Worm (Caenorhabditis elegans) whole organism, L4 larva: ENCODE data around the gene EEED8.4.
A peak's percentile ranks its signal among the peaks of the same experiment; 100 is the strongest.

Experiments
- F26F4.8 ChIP-seq: fragments of 200-800 bp; sonication (Bioruptor generic); conservative IDR thresholded peaks from 2 replicates; pipeline ENCODE4 v1.3.6; 2022; ENCODE audit warnings: missing genetic modification characterization, missing compliant biosample characterization
- aha-1 ChIP-seq: fragments of 150-350 bp; peaks from one replicate; lab custom pipeline; 2014; ENCODE audit warnings: missing biosample characterization, missing genetic modification characterization
- ceh-28 ChIP-seq: fragments of 150-350 bp; optimal IDR thresholded peaks from 2 replicates; lab custom pipeline; 2014; ENCODE audit warnings: missing biosample characterization, missing genetic modification reagents, missing genetic modification characterization
- ceh-44 ChIP-seq: fragments of 200-800 bp; sonication (Bioruptor generic); IDR thresholded peaks from 2 replicates; pipeline ENCODE4 v1.3.6; 2022; ENCODE audit warnings: missing genetic modification reagents, missing genetic modification characterization, missing compliant biosample characterization
- ctbp-1 ChIP-seq: fragments of 200-800 bp; sonication (Bioruptor generic); IDR thresholded peaks from 2 replicates; pipeline ENCODE4 v1.3.6; 2022; ENCODE audit warnings: missing genetic modification reagents, missing genetic modification characterization, missing compliant biosample characterization
- daf-16 ChIP-seq, 3 experiments: sonication (generic microtip); optimal IDR thresholded peaks; 2 replicates each; lab custom pipeline; 2016 to 2017; ENCODE audit warnings: missing genetic modification characterization in 3 of 3, missing genetic modification reagents in 3 of 3, mild to moderate bottlenecking in 2 of 3, missing compliant biosample characterization in 2 of 3, missing biosample characterization in 1 of 3, moderate library complexity in 1 of 3
- dmd-6 ChIP-seq: fragments of 200-800 bp; sonication (Bioruptor generic); IDR thresholded peaks from 2 replicates; pipeline ENCODE4 v1.3.6; 2022; ENCODE audit warnings: missing genetic modification reagents, missing genetic modification characterization, missing compliant biosample characterization
- dpl-1 ChIP-seq: fragments of 150-350 bp; optimal IDR thresholded peaks from 2 replicates; lab custom pipeline; 2014; ENCODE audit warnings: missing biosample characterization, missing genetic modification reagents, missing genetic modification characterization
- dve-1 ChIP-seq: sonication (generic microtip); optimal IDR thresholded peaks from 2 replicates; lab custom pipeline; 2017; ENCODE audit warnings: antibody characterized with exemption, mild to moderate bottlenecking, missing genetic modification characterization, missing compliant biosample characterization; ENCODE audit not compliant: insufficient read depth
- fkh-10 ChIP-seq: fragments of 150-350 bp; optimal IDR thresholded peaks from 2 replicates; lab custom pipeline; 2014; ENCODE audit warnings: missing biosample characterization, missing genetic modification reagents, missing genetic modification characterization
- fos-1 ChIP-seq: fragments of 150-350 bp; optimal IDR thresholded peaks from 2 replicates; lab custom pipeline; 2014; ENCODE audit warnings: missing biosample characterization, missing genetic modification characterization
- hif-1 ChIP-seq, 2 experiments: sonication (generic microtip); optimal IDR thresholded peaks; 2 replicates each; lab custom pipeline; 2016 to 2017; ENCODE audit warnings: missing compliant biosample characterization in 2 of 2, missing genetic modification characterization in 2 of 2, missing genetic modification reagents in 2 of 2, missing genotype in 2 of 2, mild to moderate bottlenecking in 1 of 2
- hlh-11 ChIP-seq: fragments of 200-800 bp; sonication (Bioruptor generic); optimal IDR thresholded peaks from 2 replicates; lab custom pipeline; 2018; ENCODE audit warnings: mild to moderate bottlenecking, missing genetic modification characterization, missing compliant biosample characterization
- hlh-30 ChIP-seq: sonication (generic microtip); optimal IDR thresholded peaks from 2 replicates; lab custom pipeline; 2017; ENCODE audit warnings: antibody characterized with exemption, mild to moderate bottlenecking, missing genetic modification characterization, missing compliant biosample characterization; ENCODE audit not compliant: insufficient read depth
- jun-1 ChIP-seq: fragments of 150-350 bp; optimal IDR thresholded peaks from 2 replicates; lab custom pipeline; 2014; ENCODE audit warnings: missing biosample characterization, missing genetic modification reagents, missing genetic modification characterization
- lin-1 ChIP-seq: fragments of 200-800 bp; sonication (Bioruptor generic); IDR thresholded peaks from 2 replicates; pipeline ENCODE4 v1.3.6; 2022; ENCODE audit warnings: missing genetic modification reagents, missing genetic modification characterization, missing compliant biosample characterization
- lin-29 ChIP-seq: fragments of 200-800 bp; sonication (Bioruptor generic); IDR thresholded peaks from 2 replicates; pipeline ENCODE4 v1.3.6; 2022; ENCODE audit warnings: missing genetic modification reagents, missing genetic modification characterization, missing compliant biosample characterization
- lin-38 ChIP-seq: fragments of 200-800 bp; sonication (Bioruptor generic); IDR thresholded peaks from 2 replicates; pipeline ENCODE4 v1.3.6; 2022; ENCODE audit warnings: missing genetic modification reagents, missing genetic modification characterization, missing compliant biosample characterization
- lsy-2 ChIP-seq, 2 experiments: fragments of 150-350 bp in 1 of 2; sonication (generic microtip) in 1 of 2; optimal IDR thresholded peaks; 2 replicates each; lab custom pipeline; 2014 to 2017; ENCODE audit warnings: missing biosample characterization in 2 of 2, missing genetic modification characterization in 2 of 2
- mdl-1 ChIP-seq, 2 experiments: fragments of 150-350 bp in 1 of 2; sonication (generic microtip) in 1 of 2; optimal IDR thresholded peaks; 2 replicates each; lab custom pipeline; 2014 to 2017; ENCODE audit warnings: missing biosample characterization in 2 of 2, missing genetic modification characterization in 2 of 2
- mep-1 ChIP-seq: fragments of 150-350 bp; sonication (generic microtip); optimal IDR thresholded peaks from 3 replicates; lab custom pipeline; 2014; ENCODE audit warnings: missing biosample characterization, missing genetic modification characterization
- mes-2 ChIP-seq: sonication (generic microtip); optimal IDR thresholded peaks from 2 replicates; lab custom pipeline; 2016; ENCODE audit warnings: missing genotype, mild to moderate bottlenecking, missing genetic modification characterization, missing compliant biosample characterization; ENCODE audit not compliant: poor library complexity, severe bottlenecking
- mxl-3 ChIP-seq: fragments of 200-800 bp; sonication (Bioruptor generic); optimal IDR thresholded peaks from 2 replicates; lab custom pipeline; 2018; ENCODE audit warnings: mild to moderate bottlenecking, missing genetic modification characterization, missing compliant biosample characterization
- nhr-10 ChIP-seq: fragments of 150-350 bp; optimal IDR thresholded peaks from 2 replicates; lab custom pipeline; 2014; ENCODE audit warnings: missing biosample characterization, missing genetic modification characterization
- nhr-25 ChIP-seq: sonication (generic microtip); optimal IDR thresholded peaks from 2 replicates; lab custom pipeline; 2017; ENCODE audit warnings: missing genetic modification characterization, mild to moderate bottlenecking, missing compliant biosample characterization, antibody characterized with exemption, moderate library complexity, borderline replicate concordance; ENCODE audit not compliant: insufficient read depth
- nhr-28 ChIP-seq: fragments of 150-350 bp; optimal IDR thresholded peaks from 2 replicates; lab custom pipeline; 2014; ENCODE audit warnings: missing biosample characterization, missing genetic modification characterization
- nhr-48 ChIP-seq: sonication (generic microtip); optimal IDR thresholded peaks from 2 replicates; lab custom pipeline; 2016; ENCODE audit warnings: mild to moderate bottlenecking, missing genetic modification characterization, missing compliant biosample characterization
- nhr-6 ChIP-seq: fragments of 150-350 bp; optimal IDR thresholded peaks from 2 replicates; lab custom pipeline; 2014; ENCODE audit warnings: missing biosample characterization, missing genetic modification characterization
- nhr-77 ChIP-seq: fragments of 150-350 bp; optimal IDR thresholded peaks from 2 replicates; lab custom pipeline; 2014; ENCODE audit warnings: missing biosample characterization, missing genetic modification characterization
- pha-4 ChIP-seq, 2 experiments: fragments of 150-350 bp in 1 of 2; fragments of 200-800 bp in 1 of 2; sonication (Bioruptor generic) in 1 of 2; IDR thresholded peaks in 1 of 2; optimal IDR thresholded peaks in 1 of 2; 2 replicates each; pipeline versions ENCODE4 v1.3.6 to Lab custom; 2014 to 2022; ENCODE audit warnings: missing genetic modification characterization in 2 of 2, missing genetic modification reagents in 2 of 2, missing biosample characterization in 1 of 2, missing compliant biosample characterization in 1 of 2
- pqm-1 ChIP-seq: sonication (generic microtip); optimal IDR thresholded peaks from 2 replicates; lab custom pipeline; 2017; ENCODE audit warnings: missing biosample characterization, missing genetic modification characterization
- tra-1 ChIP-seq: fragments of 200-800 bp; sonication (Bioruptor generic); IDR thresholded peaks from 2 replicates; pipeline ENCODE4 v1.3.6; 2022; ENCODE audit warnings: missing genetic modification reagents, missing genetic modification characterization, missing compliant biosample characterization
- unc-62 ChIP-seq, 3 experiments: fragments of 150-350 bp in 1 of 3; sonication (generic microtip); optimal IDR thresholded peaks in 2 of 3; peaks in 1 of 3; 1 replicate in 1 of 3; 2 replicates in 2 of 3; lab custom pipeline; 2014 to 2017; ENCODE audit warnings: missing biosample characterization in 3 of 3, missing genetic modification characterization in 3 of 3, missing genetic modification reagents in 3 of 3, missing genotype in 1 of 3
- zag-1 ChIP-seq: fragments of 150-350 bp; optimal IDR thresholded peaks from 2 replicates; lab custom pipeline; 2014; ENCODE audit warnings: missing biosample characterization, missing genetic modification characterization

The EEED8.4 gene

ce11 chrII:5426054-5426453 lies 16.9 kb downstream of the EEED8.4 start:
- TF ChIP-seq hif-1 (tag; optimal IDR thresholded peaks at IDR 0.05; lab: Kevin White, UChicago): peak in 1 of 2 experiments; percentile 36
- peak; percentile 78 for TF ChIP-seq mep-1
- TF ChIP-seq mes-2: peak; percentile 41
- peak; percentile 38; the same call in 1 of the 2 replicates for TF ChIP-seq dmd-6 (GFP tag; lab: Robert Waterston, UW)
- peak in 1 of 2 experiments; percentile 78 for TF ChIP-seq mdl-1 (tag; optimal IDR thresholded peaks at IDR 0.05; lab: Kevin White, UChicago)
- TF ChIP-seq daf-16 (GFP tag; optimal IDR thresholded peaks at IDR 0.05; lab: Kevin White, UChicago): no peak
- TF ChIP-seq daf-16 (tag; optimal IDR thresholded peaks at IDR 0.05; lab: Kevin White, UChicago): peak; percentile 63
- no peak for TF ChIP-seq nhr-10 (tag; lab: Kevin White, UChicago)
- peak; percentile 60 for TF ChIP-seq nhr-25 (tag; lab: Kevin White, UChicago)
- TF ChIP-seq nhr-6: peak; percentile 56
- TF ChIP-seq dpl-1 (GFP tag; lab: Kevin White, UChicago): peak; percentile 16
- TF ChIP-seq lin-29: no peak
- TF ChIP-seq dve-1: peak; percentile 51
- TF ChIP-seq nhr-77 (tag; lab: Kevin White, UChicago): peak; percentile 63
- TF ChIP-seq hlh-30 (tag; lab: Kevin White, UChicago): peak; percentile 97
- TF ChIP-seq tra-1 (GFP tag; lab: Robert Waterston, UW): no peak
- TF ChIP-seq nhr-28 (tag; lab: Kevin White, UChicago): peak; percentile 76
- TF ChIP-seq lin-38 (GFP tag; lab: Robert Waterston, UW): 0 out of 2 replicates have a peak, but pooled peaks have one; percentile 9
- TF ChIP-seq pqm-1: peak; percentile 58
- no peak for TF ChIP-seq fos-1 (tag; lab: Kevin White, UChicago)
- TF ChIP-seq nhr-48 (tag; lab: Kevin White, UChicago): peak; percentile 38
- TF ChIP-seq unc-62 (GFP tag; optimal IDR thresholded peaks at IDR 0.05 in 1 of 2; lab: Kevin White, UChicago): peak in 1 of 2 experiments; percentile 51
- no peak for TF ChIP-seq unc-62 (tag; optimal IDR thresholded peaks at IDR 0.05; lab: Kevin White, UChicago)
- TF ChIP-seq lsy-2 (tag; optimal IDR thresholded peaks at IDR 0.05; lab: Kevin White, UChicago): peak in 1 of 2 experiments; percentile 69
- no peak for TF ChIP-seq ceh-28 (tag; lab: Kevin White, UChicago)
- TF ChIP-seq hlh-11 (tag; lab: Kevin White, UChicago): peak; percentile 77
- peak; percentile 58 for TF ChIP-seq mxl-3 (GFP tag; lab: Kevin White, UChicago)
- peak; percentile 55 for TF ChIP-seq pha-4 (GFP tag; IDR thresholded peaks at IDR 0.05; lab: Robert Waterston, UW)
- TF ChIP-seq pha-4 (tag; optimal IDR thresholded peaks at IDR 0.05; lab: Kevin White, UChicago): peak; percentile 76
- no peak for TF ChIP-seq ceh-44 (GFP tag; lab: Robert Waterston, UW)
- no peak for TF ChIP-seq F26F4.8 (GFP tag; lab: Robert Waterston, UW)

ce11 chrII:5426470-5426869 lies 17.4 kb downstream of the EEED8.4 start:
- TF ChIP-seq nhr-28 (tag; lab: Kevin White, UChicago) (peak; percentile 19), zag-1 (tag; lab: Kevin White, UChicago) (no peak), hlh-11 (tag; lab: Kevin White, UChicago) (no peak), lin-1 (GFP tag; lab: Robert Waterston, UW) (no peak), jun-1 (tag; lab: Kevin White, UChicago) (no peak)

- no peak for TF ChIP-seq ceh-44 (GFP tag; lab: Robert Waterston, UW)
- TF ChIP-seq F26F4.8 (GFP tag; lab: Robert Waterston, UW): no peak
- peak; percentile 59 for TF ChIP-seq dpl-1 (GFP tag; lab: Kevin White, UChicago)
- TF ChIP-seq mep-1: peak; percentile 27
- peak; percentile 68 for TF ChIP-seq mes-2
- TF ChIP-seq lin-38 (GFP tag; lab: Robert Waterston, UW): peak; percentile 46; the same call in 1 of the 2 replicates
- TF ChIP-seq dve-1: peak; percentile 39
- peak in 1 of 2 experiments; percentile 64 for TF ChIP-seq lsy-2 (tag; optimal IDR thresholded peaks at IDR 0.05; lab: Kevin White, UChicago)
- TF ChIP-seq aha-1 (tag; lab: Kevin White, UChicago): peak; percentile 90
- TF ChIP-seq mxl-3 (GFP tag; lab: Kevin White, UChicago): peak; percentile 7
- TF ChIP-seq fkh-10 (GFP tag; lab: Kevin White, UChicago): no peak
- TF ChIP-seq nhr-6: peak; percentile 15
- peak; percentile 27 for TF ChIP-seq pqm-1
- no peak for TF ChIP-seq ctbp-1 (GFP tag; lab: Robert Waterston, UW)
- TF ChIP-seq, all 104 proteins: peak for 10
Observed at ce11 chrII:5429522-5430257, 20.6 kb downstream of the EEED8.4 start, which contains the start of the genes F07F6.4 and F07F6.2. F07F6.4 (minus strand) TSS chrII:5429572. F07F6.2 (plus strand) TSS chrII:5430207.
